Fruit fly (Drosophila melanogaster) whole organism, embryonic: ENCODE results near the gene Blm.

Experiments
- Adf1 ChIP-seq: fragments of 200-800 bp; sonication (Bioruptor generic); IDR thresholded peaks from 2 replicates; pipeline ENCODE4 v1.3.6; 2022; ENCODE audit warnings: missing biosample characterization, missing genetic modification characterization
- CG12659 ChIP-seq: fragments of 200-800 bp; sonication (Bioruptor generic); optimal IDR thresholded peaks from 3 replicates; lab custom pipeline; 2017; ENCODE audit warnings: mild to moderate bottlenecking, missing biosample characterization, missing genetic modification reagents, missing genetic modification characterization
- CG13894 ChIP-seq: fragments of 200-800 bp; sonication (Bioruptor generic); optimal IDR thresholded peaks from 3 replicates; lab custom pipeline; 2018; ENCODE audit warnings: missing biosample characterization, mild to moderate bottlenecking, missing genetic modification characterization, moderate library complexity
- CG14965 ChIP-seq: fragments of 200-800 bp; sonication (Bioruptor generic); optimal IDR thresholded peaks from 2 replicates; lab custom pipeline; 2016; ENCODE audit warnings: missing biosample characterization, missing genetic modification characterization, borderline replicate concordance
- CG15514 ChIP-seq: fragments of 200-800 bp; sonication (Bioruptor generic); optimal IDR thresholded peaks from 3 replicates; lab custom pipeline; 2017; ENCODE audit warnings: missing biosample characterization, missing genetic modification characterization, mild to moderate bottlenecking, moderate library complexity, missing genetic modification reagents
- CG15696 ChIP-seq: fragments of 200-800 bp; sonication (Bioruptor generic); optimal IDR thresholded peaks from 2 replicates; lab custom pipeline; 2019; ENCODE audit warnings: missing biosample characterization, mild to moderate bottlenecking, missing genetic modification characterization, moderate library complexity
- CG17186 ChIP-seq: fragments of 200-800 bp; sonication (Bioruptor generic); optimal IDR thresholded peaks from 3 replicates; lab custom pipeline; 2017; ENCODE audit warnings: missing biosample characterization, missing genetic modification reagents, missing genetic modification characterization
- CG2120 ChIP-seq: fragments of 200-800 bp; sonication (Bioruptor generic); optimal IDR thresholded peaks from 3 replicates; lab custom pipeline; 2016; ENCODE audit warnings: missing biosample characterization, missing genetic modification characterization
- CG31224 ChIP-seq: fragments of 200-800 bp; sonication (Bioruptor generic); IDR thresholded peaks from 2 replicates; pipeline ENCODE4 v1.3.6; 2022; ENCODE audit warnings: missing biosample characterization, missing genetic modification characterization
- CG3163 ChIP-seq: fragments of 200-800 bp; sonication (Bioruptor generic); optimal IDR thresholded peaks from 3 replicates; lab custom pipeline; 2016; ENCODE audit warnings: missing biosample characterization, missing genetic modification characterization
- CG34224 ChIP-seq: fragments of 200-800 bp; sonication (Bioruptor generic); IDR thresholded peaks from 3 replicates; pipeline ENCODE4 v1.3.6; 2022; ENCODE audit warnings: missing biosample characterization, missing genetic modification characterization; ENCODE audit not compliant: partially characterized antibody
- CG42726 ChIP-seq: fragments of 200-800 bp; sonication (Bioruptor generic); IDR thresholded peaks from 2 replicates; pipeline ENCODE4 v1.3.6; 2022; ENCODE audit warnings: missing biosample characterization, missing genetic modification characterization; ENCODE audit not compliant: partially characterized antibody
- CG7928 ChIP-seq: fragments of 200-800 bp; sonication (Bioruptor generic); optimal IDR thresholded peaks from 2 replicates; lab custom pipeline; 2017; ENCODE audit warnings: missing biosample characterization, mild to moderate bottlenecking, missing genetic modification characterization
- CG9797 ChIP-seq: fragments of 200-800 bp; sonication (Bioruptor generic); optimal IDR thresholded peaks from 3 replicates; lab custom pipeline; 2018; ENCODE audit warnings: missing biosample characterization, mild to moderate bottlenecking, missing genetic modification characterization
- CG9876 ChIP-seq: fragments of 200-800 bp; sonication (Bioruptor generic); optimal IDR thresholded peaks from 2 replicates; lab custom pipeline; 2016; ENCODE audit warnings: missing biosample characterization, missing genetic modification characterization
- CHES-1-like ChIP-seq: fragments of 200-800 bp; sonication (Bioruptor generic); optimal IDR thresholded peaks from 2 replicates; lab custom pipeline; 2016; ENCODE audit warnings: missing biosample characterization, missing genetic modification characterization
- D19A ChIP-seq: fragments of 200-800 bp; optimal IDR thresholded peaks from 3 replicates; lab custom pipeline; 2019; ENCODE audit warnings: missing biosample characterization, mild to moderate bottlenecking, missing genetic modification characterization, moderate library complexity
- Dll ChIP-seq: fragments of 200-800 bp; sonication (Bioruptor generic); IDR thresholded peaks from 4 replicates; pipeline ENCODE4 v1.3.6; 2022; ENCODE audit warnings: missing biosample characterization, missing genetic modification characterization; ENCODE audit not compliant: partially characterized antibody
- Dp ChIP-seq: fragments of 200-800 bp; sonication (Bioruptor generic); optimal IDR thresholded peaks from 2 replicates; lab custom pipeline; 2018; ENCODE audit warnings: missing biosample characterization, mild to moderate bottlenecking, missing genetic modification characterization, moderate library complexity
- E2f1 ChIP-seq: fragments of 200-800 bp; sonication (Bioruptor generic); IDR thresholded peaks from 2 replicates; pipeline ENCODE4 v1.3.6; 2022; ENCODE audit warnings: missing biosample characterization, missing genetic modification characterization
- Hmx ChIP-seq: fragments of 200-800 bp; sonication (Bioruptor generic); optimal IDR thresholded peaks from 2 replicates; lab custom pipeline; 2016; ENCODE audit warnings: missing biosample characterization, missing genetic modification characterization
- Kr ChIP-seq: fragments of 200-800 bp; sonication (Bioruptor generic); optimal IDR thresholded peaks from 2 replicates; lab custom pipeline; 2017; ENCODE audit warnings: missing biosample characterization, mild to moderate bottlenecking, missing genetic modification characterization
- NFAT ChIP-seq: fragments of 200-800 bp; sonication (Bioruptor generic); IDR thresholded peaks from 2 replicates; pipeline ENCODE4 v1.3.6; 2022; ENCODE audit warnings: missing biosample characterization, missing genetic modification characterization
- Optix ChIP-seq: fragments of 200-800 bp; sonication (Bioruptor generic); IDR thresholded peaks from 3 replicates; pipeline ENCODE4 v1.3.6; 2022; ENCODE audit warnings: missing biosample characterization, missing genetic modification characterization
- Sry-δ ChIP-seq: fragments of 200-800 bp; sonication (Bioruptor generic); optimal IDR thresholded peaks from 2 replicates; lab custom pipeline; 2016; ENCODE audit warnings: missing biosample characterization, missing genetic modification characterization
- Taf1 ChIP-seq: fragments of 200-800 bp; sonication (Bioruptor generic); IDR thresholded peaks from 2 replicates; pipeline ENCODE4 v1.3.6; 2022; ENCODE audit warnings: missing biosample characterization, missing genetic modification characterization
- ac ChIP-seq: fragments of 200-800 bp; sonication (Bioruptor generic); optimal IDR thresholded peaks from 3 replicates; lab custom pipeline; 2017; ENCODE audit warnings: missing biosample characterization, mild to moderate bottlenecking, missing genetic modification characterization
- al ChIP-seq: fragments of 200-800 bp; sonication (Bioruptor generic); IDR thresholded peaks from 2 replicates; pipeline ENCODE4 v1.3.6; 2022; ENCODE audit warnings: missing biosample characterization, missing genetic modification characterization
- br ChIP-seq: fragments of >200 bp; optimal IDR thresholded peaks from 2 replicates; lab custom pipeline; 2017
- btn ChIP-seq: fragments of 200-800 bp; sonication (Bioruptor generic); optimal IDR thresholded peaks from 2 replicates; lab custom pipeline; 2016; ENCODE audit warnings: missing biosample characterization, missing genetic modification characterization
- dimm ChIP-seq: fragments of 200-800 bp; sonication (Bioruptor generic); IDR thresholded peaks from 2 replicates; pipeline ENCODE4 v1.3.6; 2022; ENCODE audit warnings: missing biosample characterization, missing genetic modification characterization
- dmrt11E ChIP-seq: fragments of 200-800 bp; sonication (Bioruptor generic); optimal IDR thresholded peaks from 3 replicates; lab custom pipeline; 2018; ENCODE audit warnings: missing biosample characterization, mild to moderate bottlenecking, missing genetic modification characterization, moderate library complexity
- emc ChIP-seq: fragments of 200-800 bp; sonication (Bioruptor generic); optimal IDR thresholded peaks from 2 replicates; lab custom pipeline; 2016; ENCODE audit warnings: missing biosample characterization, missing genetic modification characterization
- exex ChIP-seq: fragments of 200-800 bp; sonication (Bioruptor generic); optimal IDR thresholded peaks from 4 replicates; lab custom pipeline; 2018; ENCODE audit warnings: missing biosample characterization, mild to moderate bottlenecking, missing genetic modification characterization, moderate library complexity
- gem ChIP-seq: fragments of 200-800 bp; sonication (Bioruptor generic); optimal IDR thresholded peaks from 2 replicates; lab custom pipeline; 2019; ENCODE audit warnings: missing biosample characterization, mild to moderate bottlenecking, missing genetic modification characterization, moderate library complexity
- ham ChIP-seq: fragments of 200-800 bp; sonication (Bioruptor generic); IDR thresholded peaks from 2 replicates; pipeline ENCODE4 v1.3.6; 2022; ENCODE audit warnings: missing biosample characterization, missing genetic modification characterization
- hbn ChIP-seq: fragments of 200-800 bp; sonication (Bioruptor generic); IDR thresholded peaks from 2 replicates; pipeline ENCODE4 v1.3.6; 2022; ENCODE audit warnings: missing biosample characterization, missing genetic modification characterization; ENCODE audit not compliant: partially characterized antibody
- jing ChIP-seq: fragments of 200-800 bp; sonication (Bioruptor generic); optimal IDR thresholded peaks from 2 replicates; lab custom pipeline; 2018; ENCODE audit warnings: missing biosample characterization, mild to moderate bottlenecking, missing genetic modification characterization
- kay ChIP-seq: fragments of 200-800 bp; sonication (Bioruptor generic); optimal IDR thresholded peaks from 2 replicates; lab custom pipeline; 2016; ENCODE audit warnings: missing biosample characterization, missing genetic modification characterization
- nau ChIP-seq: fragments of 200-800 bp; sonication (Bioruptor generic); optimal IDR thresholded peaks from 3 replicates; lab custom pipeline; 2017; ENCODE audit warnings: missing biosample characterization, mild to moderate bottlenecking, missing genetic modification characterization, missing genetic modification reagents
- nerfin-1 ChIP-seq: fragments of 200-800 bp; sonication (Bioruptor generic); optimal IDR thresholded peaks from 3 replicates; lab custom pipeline; 2019; ENCODE audit warnings: missing biosample characterization, mild to moderate bottlenecking, missing genetic modification characterization, moderate library complexity
- nom ChIP-seq: fragments of 200-800 bp; sonication (Bioruptor generic); optimal IDR thresholded peaks from 2 replicates; lab custom pipeline; 2017; ENCODE audit warnings: missing biosample characterization, missing genetic modification characterization, mild to moderate bottlenecking, moderate library complexity, missing genetic modification reagents
- pros ChIP-seq: fragments of 200-800 bp; sonication (Bioruptor generic); optimal IDR thresholded peaks from 3 replicates; lab custom pipeline; 2019; ENCODE audit warnings: missing biosample characterization, mild to moderate bottlenecking, missing genetic modification characterization, moderate library complexity
- pum ChIP-seq: fragments of 200-800 bp; sonication (Bioruptor generic); optimal IDR thresholded peaks from 2 replicates; lab custom pipeline; 2016; ENCODE audit warnings: missing biosample characterization, missing genetic modification characterization
- rib ChIP-seq: fragments of 200-800 bp; sonication (Bioruptor generic); IDR thresholded peaks from 2 replicates; pipeline ENCODE4 v1.3.6; 2022; ENCODE audit warnings: missing biosample characterization, missing genetic modification characterization
- schlank ChIP-seq: fragments of 200-800 bp; sonication (Bioruptor generic); optimal IDR thresholded peaks from 2 replicates; lab custom pipeline; 2018; ENCODE audit warnings: missing biosample characterization, mild to moderate bottlenecking, missing genetic modification characterization
- sens ChIP-seq: fragments of 200-800 bp; sonication (Bioruptor generic); peaks from one replicate; lab custom pipeline; 2016; ENCODE audit warnings: missing biosample characterization, missing genetic modification characterization
- sim ChIP-seq: fragments of 200-800 bp; sonication (Bioruptor generic); IDR thresholded peaks from 2 replicates; pipeline ENCODE4 v1.3.6; 2022; ENCODE audit warnings: missing biosample characterization, missing genetic modification characterization
- tin ChIP-seq: fragments of 200-800 bp; sonication (Bioruptor generic); optimal IDR thresholded peaks from 3 replicates; lab custom pipeline; 2016; ENCODE audit warnings: missing biosample characterization, missing genetic modification characterization
- trh ChIP-seq: fragments of 200-800 bp; sonication (Bioruptor generic); optimal IDR thresholded peaks from 2 replicates; lab custom pipeline; 2016; ENCODE audit warnings: missing biosample characterization, missing genetic modification characterization

Blm gene

DNA sequence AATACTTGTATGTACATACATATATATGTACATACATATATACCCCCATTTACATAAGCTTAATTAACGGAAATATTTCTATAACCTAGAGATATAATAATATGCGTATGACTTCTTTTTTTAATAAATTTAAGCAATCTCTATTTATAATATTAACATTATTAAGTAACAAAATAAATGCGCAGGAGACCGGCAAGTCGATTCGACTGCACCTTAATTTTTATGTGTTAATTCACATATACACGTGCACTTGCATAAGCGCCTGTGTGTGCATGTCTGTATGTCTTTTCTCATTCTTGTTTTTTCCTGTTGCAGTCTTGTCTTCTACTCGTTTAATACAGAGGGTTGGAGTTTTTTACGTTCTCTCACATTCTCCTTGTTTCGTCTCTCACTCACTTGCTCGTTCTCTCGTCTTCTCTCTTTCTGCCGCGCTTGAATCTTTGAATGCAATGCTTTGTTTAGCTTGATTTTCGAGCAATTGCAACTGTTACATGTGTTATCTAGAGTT lies 38.7 kb upstream of the Blm start (continued):
- peak; percentile 71 for TF ChIP-seq dimm (GFP tag; lab: Robert Waterston, UW)
- no peak for TF ChIP-seq Hmx (GFP tag; lab: Kevin White, UChicago)
- TF ChIP-seq CG3163 = no peak
- TF ChIP-seq CG2120 (GFP tag; lab: Kevin White, UChicago) = no peak
- no peak for TF ChIP-seq CG34224
- TF ChIP-seq hbn (GFP tag; lab: Robert Waterston, UW) = no peak
- peak; percentile 92 for TF ChIP-seq nerfin-1
- TF ChIP-seq NFAT (GFP tag; lab: Robert Waterston, UW) = no peak
- peak; percentile 12 for TF ChIP-seq CG15514 (GFP tag; lab: Kevin White, UChicago)
- peak; percentile 22; the same call in 1 of the 2 replicates for TF ChIP-seq CG31224 (GFP tag; lab: Robert Waterston, UW)
- TF ChIP-seq CG42726 (GFP tag; lab: Robert Waterston, UW) = no peak
- peak; percentile 94 for TF ChIP-seq tin (GFP tag; lab: Kevin White, UChicago)
- TF ChIP-seq schlank = no peak
- peak; percentile 79 for TF ChIP-seq kay (GFP tag; lab: Kevin White, UChicago)
- no peak for TF ChIP-seq CG13894 (tag; lab: Kevin White, UChicago)
- TF ChIP-seq CG15696 (tag; lab: Kevin White, UChicago) = peak; percentile 96
- TF ChIP-seq E2f1 (GFP tag; lab: Robert Waterston, UW) = peak; percentile 71
- peak; percentile 100 for TF ChIP-seq dmrt11E (tag; lab: Kevin White, UChicago)
- TF ChIP-seq btn (GFP tag; lab: Kevin White, UChicago) = peak; percentile 22
- peak; percentile 81 for TF ChIP-seq jing
- TF ChIP-seq Dll (GFP tag; lab: Robert Waterston, UW) = no peak
- TF ChIP-seq Adf1 (GFP tag; lab: Robert Waterston, UW) = no peak
- peak; percentile 92 for TF ChIP-seq ac (GFP tag; lab: Kevin White, UChicago)
- TF ChIP-seq CG12659 (GFP tag; lab: Kevin White, UChicago) = peak; percentile 85
- no peak for TF ChIP-seq CHES-1-like (GFP tag; lab: Kevin White, UChicago)
- peak; percentile 24 for TF ChIP-seq exex
- peak; percentile 33 for TF ChIP-seq Kr (GFP tag; lab: Kevin White, UChicago)
- TF ChIP-seq sens (GFP tag; lab: Kevin White, UChicago) = peak; percentile 95
- no peak for TF ChIP-seq Dp
- no peak for TF ChIP-seq CG7928 (GFP tag; lab: Kevin White, UChicago)

DNA sequence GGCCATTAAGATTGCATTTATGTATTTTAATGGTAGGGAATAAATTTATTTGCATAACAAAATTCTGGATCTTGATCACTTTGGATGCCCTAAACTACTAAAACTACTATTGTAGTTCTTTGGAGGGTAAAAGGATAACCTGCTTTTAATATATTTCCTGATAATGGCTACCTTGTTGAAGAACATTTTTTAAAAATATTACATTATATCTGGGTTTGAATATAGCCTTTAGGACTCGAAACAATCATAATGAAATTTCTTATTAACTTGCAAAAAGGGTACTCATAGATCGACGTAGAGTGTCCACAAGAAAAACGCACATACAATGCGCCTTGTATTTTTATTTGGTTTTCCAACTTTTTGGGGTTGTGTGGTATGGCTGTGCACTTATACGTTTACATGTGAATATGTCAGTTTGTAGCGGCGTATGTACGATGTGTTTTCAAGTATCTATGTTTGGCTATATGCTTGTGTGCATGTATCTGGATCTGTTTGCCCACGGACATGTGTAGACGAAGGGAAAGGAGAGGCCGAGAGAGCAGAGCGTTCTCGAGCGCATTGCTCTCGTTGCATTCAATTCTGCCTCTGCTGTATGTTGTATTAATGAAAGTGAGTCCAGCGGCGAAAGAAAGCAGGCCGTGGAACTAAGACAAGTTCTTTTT lies 37.9 kb upstream of the Blm start:
- peak; percentile 1 for TF ChIP-seq Sry-δ (GFP tag; lab: Kevin White, UChicago)
- peak; percentile 24 for TF ChIP-seq trh
- no peak for TF ChIP-seq emc
- TF ChIP-seq nau (GFP tag; lab: Kevin White, UChicago) = peak; percentile 48
- TF ChIP-seq CG14965 (GFP tag; lab: Kevin White, UChicago) = no peak
- TF ChIP-seq CG9797 (GFP tag; lab: Kevin White, UChicago) = peak; percentile 4
- TF ChIP-seq ham (GFP tag; lab: Robert Waterston, UW) = no peak
- peak; percentile 93 for TF ChIP-seq gem (tag; lab: Kevin White, UChicago)
- TF ChIP-seq D19A (tag; lab: Kevin White, UChicago) = peak; percentile 99
- TF ChIP-seq pum = peak; percentile 39
- peak; percentile 50; the same call in 1 of the 2 replicates for TF ChIP-seq E2f1 (GFP tag; lab: Robert Waterston, UW)
- peak; percentile 27; the same call in 1 of the 3 replicates for TF ChIP-seq Optix
- no peak for TF ChIP-seq rib (GFP tag; lab: Robert Waterston, UW)
- peak; percentile 46 for TF ChIP-seq CG17186 (GFP tag; lab: Kevin White, UChicago)
- TF ChIP-seq Taf1 = no peak
- no peak for TF ChIP-seq CG9876
- no peak for TF ChIP-seq al (GFP tag; lab: Robert Waterston, UW)
- peak; percentile 65 for TF ChIP-seq pros
- TF ChIP-seq br (lab: Kevin White, UChicago) = no peak
- 0 out of 2 replicates have a peak, but pooled peaks have one; percentile 31 for TF ChIP-seq sim (GFP tag; lab: Robert Waterston, UW)
- peak; percentile 66 for TF ChIP-seq nom (GFP tag; lab: Kevin White, UChicago)
